Fruit fly (Drosophila melanogaster): ENCODE results near the gene ECSIT.

Gene ECSIT

dm6 chr3R:5856215-5856614 lies at the start of gene ECSIT, which contains the start of gene disp:
Gene ECSIT, plus strand, starts transcription at chr3R:5856585.
Gene disp, minus strand, starts transcription at chr3R:5856311.
- TF ChIP-seq insv (optimal IDR thresholded peaks at IDR 0.05) (no peak), ttk (optimal IDR thresholded peaks at IDR 0.05) (no peak), h (optimal IDR thresholded peaks at IDR 0.05) (no peak), psq (optimal IDR thresholded peaks at IDR 0.05) (no peak), Sin3A (optimal IDR thresholded peaks at IDR 0.05) (no peak), Myc (optimal IDR thresholded peaks at IDR 0.05) (no peak)

dm6 chr3R:5813157-5813659 lies 43.2 kb upstream of the ECSIT start, which contains the start of gene CG42675:
Gene CG42675, plus strand, starts transcription at chr3R:5813609.
- TF ChIP-seq h (optimal IDR thresholded peaks at IDR 0.05) (no peak), ttk (optimal IDR thresholded peaks at IDR 0.05) (no peak), Sin3A (optimal IDR thresholded peaks at IDR 0.05) (no peak), insv (optimal IDR thresholded peaks at IDR 0.05) (no peak), Myc (optimal IDR thresholded peaks at IDR 0.05) (no peak), psq (optimal IDR thresholded peaks at IDR 0.05) (no peak)

dm6 chr3R:5821243-5821642 lies 35.1 kb upstream of the ECSIT start, which contains the start of gene Hpr1:
Gene Hpr1, minus strand, starts transcription at chr3R:5821440.
- no peak for TF ChIP-seq ttk (optimal IDR thresholded peaks at IDR 0.05)
- no peak for TF ChIP-seq h (optimal IDR thresholded peaks at IDR 0.05)

- TF ChIP-seq Myc (optimal IDR thresholded peaks at IDR 0.05) (no peak), Sin3A (optimal IDR thresholded peaks at IDR 0.05) (no peak), ttk (optimal IDR thresholded peaks at IDR 0.05) (no peak), psq (optimal IDR thresholded peaks at IDR 0.05) (no peak), h (optimal IDR thresholded peaks at IDR 0.05) (no peak), insv (optimal IDR thresholded peaks at IDR 0.05) (no peak)
These were observed 34.6 kb upstream of the ECSIT start, which contains the start of gene CG46303 for dm6 chr3R:5821750-5822149. Gene CG46303, plus strand, starts transcription at chr3R:5821972.

- TF ChIP-seq psq (optimal IDR thresholded peaks at IDR 0.05), result no peak
These were observed 31.9 kb upstream of the ECSIT start, which contains the start of the genes Sec20 and dgrn for dm6 chr3R:5824456-5824855. Gene Sec20, minus strand, starts transcription at chr3R:5824532. Gene dgrn, plus strand, starts transcription at chr3R:5824615.

dm6 chr3R:5829762-5830161 lies 26.6 kb upstream of the ECSIT start, which contains the start of gene glob3:
Gene glob3, plus strand, starts transcription at chr3R:5830062.
- TF ChIP-seq h (optimal IDR thresholded peaks at IDR 0.05) (no peak), Sin3A (optimal IDR thresholded peaks at IDR 0.05) (no peak), Myc (optimal IDR thresholded peaks at IDR 0.05) (no peak), insv (optimal IDR thresholded peaks at IDR 0.05) (no peak), ttk (optimal IDR thresholded peaks at IDR 0.05) (no peak), psq (optimal IDR thresholded peaks at IDR 0.05) (no peak)

- TF ChIP-seq Sin3A (optimal IDR thresholded peaks at IDR 0.05), result no peak
- no peak for TF ChIP-seq ttk (optimal IDR thresholded peaks at IDR 0.05)
- no peak for TF ChIP-seq h (optimal IDR thresholded peaks at IDR 0.05)
- TF ChIP-seq psq (optimal IDR thresholded peaks at IDR 0.05), result no peak
- TF ChIP-seq insv (optimal IDR thresholded peaks at IDR 0.05), result no peak
- TF ChIP-seq Myc (optimal IDR thresholded peaks at IDR 0.05), result no peak
These were observed 25.0 kb upstream of the ECSIT start, which contains the start of gene CG1208 for dm6 chr3R:5831339-5831738. Gene CG1208, plus strand, starts transcription at chr3R:5831639.

- TF ChIP-seq Sin3A (optimal IDR thresholded peaks at IDR 0.05) (no peak), ttk (optimal IDR thresholded peaks at IDR 0.05) (no peak), insv (optimal IDR thresholded peaks at IDR 0.05) (no peak), Myc (optimal IDR thresholded peaks at IDR 0.05) (no peak), psq (optimal IDR thresholded peaks at IDR 0.05) (no peak), h (optimal IDR thresholded peaks at IDR 0.05) (no peak)
These were observed 23.9 kb upstream of the ECSIT start for dm6 chr3R:5832345-5832981.

- TF ChIP-seq Myc (optimal IDR thresholded peaks at IDR 0.05) (no peak), h (optimal IDR thresholded peaks at IDR 0.05) (no peak), psq (optimal IDR thresholded peaks at IDR 0.05) (no peak), ttk (optimal IDR thresholded peaks at IDR 0.05) (no peak), Sin3A (optimal IDR thresholded peaks at IDR 0.05) (no peak), insv (optimal IDR thresholded peaks at IDR 0.05) (no peak)
These were observed 22.4 kb upstream of the ECSIT start for dm6 chr3R:5833948-5834504.

- no peak for TF ChIP-seq ttk (optimal IDR thresholded peaks at IDR 0.05)
- TF ChIP-seq insv (optimal IDR thresholded peaks at IDR 0.05), result no peak
- no peak for TF ChIP-seq Myc (optimal IDR thresholded peaks at IDR 0.05)
- TF ChIP-seq h (optimal IDR thresholded peaks at IDR 0.05), result no peak
- TF ChIP-seq Sin3A (optimal IDR thresholded peaks at IDR 0.05), result no peak
- no peak for TF ChIP-seq psq (optimal IDR thresholded peaks at IDR 0.05)
These were observed 19.8 kb upstream of the ECSIT start for dm6 chr3R:5836536-5836935.

dm6 chr3R:5838683-5839365 lies 17.6 kb upstream of the ECSIT start:
- TF ChIP-seq insv (optimal IDR thresholded peaks at IDR 0.05) (no peak), Sin3A (optimal IDR thresholded peaks at IDR 0.05) (no peak), psq (optimal IDR thresholded peaks at IDR 0.05) (no peak), ttk (optimal IDR thresholded peaks at IDR 0.05) (no peak), Myc (optimal IDR thresholded peaks at IDR 0.05) (no peak), h (optimal IDR thresholded peaks at IDR 0.05) (no peak)

- no peak for TF ChIP-seq Sin3A (optimal IDR thresholded peaks at IDR 0.05)
- no peak for TF ChIP-seq Myc (optimal IDR thresholded peaks at IDR 0.05)
These were observed 15.5 kb upstream of the ECSIT start, which contains the start of gene CG1213 for dm6 chr3R:5840870-5841269. Gene CG1213, plus strand, starts transcription at chr3R:5841170.
